Worm (Caenorhabditis elegans) whole organism, L1 larva: ENCODE data around the gene F19C7.8.

Experiments
- C04F5.9 ChIP-seq: sonication (generic microtip); optimal IDR thresholded peaks from 2 replicates; lab custom pipeline; 2016; ENCODE audit warnings: missing genetic modification characterization, missing compliant biosample characterization
- C16A3.4 ChIP-seq: fragments of 150-350 bp; optimal IDR thresholded peaks from 2 replicates; lab custom pipeline; 2014; ENCODE audit warnings: missing biosample characterization, missing genetic modification characterization
- C34B4.2 ChIP-seq: sonication (generic microtip); optimal IDR thresholded peaks from 2 replicates; lab custom pipeline; 2017; ENCODE audit warnings: mild to moderate bottlenecking, missing genetic modification characterization, missing compliant biosample characterization
- aha-1 ChIP-seq: fragments of 150-350 bp; optimal IDR thresholded peaks from 2 replicates; lab custom pipeline; 2014; ENCODE audit warnings: missing biosample characterization, missing genetic modification characterization
- aly-2 ChIP-seq: fragments of 150-350 bp; optimal IDR thresholded peaks from 2 replicates; lab custom pipeline; 2014; ENCODE audit warnings: missing biosample characterization, missing genetic modification characterization
- blmp-1 ChIP-seq: fragments of 150-350 bp; optimal IDR thresholded peaks from 2 replicates; lab custom pipeline; 2014; ENCODE audit warnings: missing biosample characterization, missing genetic modification characterization
- ceh-8 ChIP-seq: fragments of 200-800 bp; sonication (Bioruptor generic); optimal IDR thresholded peaks from 2 replicates; lab custom pipeline; 2018; ENCODE audit warnings: mild to moderate bottlenecking, missing genetic modification characterization, moderate library complexity, missing compliant biosample characterization
- ceh-82 ChIP-seq, 3 experiments: fragments of 150-350 bp in 1 of 3; sonication (generic microtip) in 2 of 3; optimal IDR thresholded peaks; 2 replicates each; lab custom pipeline; 2014 to 2017; ENCODE audit warnings: missing biosample characterization in 3 of 3, missing genetic modification characterization in 3 of 3
- ceh-88 ChIP-seq: fragments of 200-800 bp; sonication (Bioruptor generic); IDR thresholded peaks from 2 replicates; pipeline ENCODE4 v1.3.6; 2022; ENCODE audit warnings: missing genetic modification characterization, missing compliant biosample characterization
- ceh-90 ChIP-seq: sonication (generic microtip); optimal IDR thresholded peaks from 2 replicates; lab custom pipeline; 2016; ENCODE audit warnings: missing genetic modification characterization, missing compliant biosample characterization
- ces-1 ChIP-seq: fragments of 150-350 bp; optimal IDR thresholded peaks from 2 replicates; lab custom pipeline; 2014; ENCODE audit warnings: missing biosample characterization, missing genetic modification reagents, missing genetic modification characterization
- efl-1 ChIP-seq, 4 experiments: fragments of 150-350 bp; optimal IDR thresholded peaks in 3 of 4; peaks in 1 of 4; 1 replicate in 1 of 4; 2 replicates in 3 of 4; lab custom pipeline; 2014; ENCODE audit warnings: missing biosample characterization in 2 of 4, missing genetic modification characterization in 2 of 4, missing genetic modification reagents in 2 of 4
- efl-3 ChIP-seq: fragments of 200-800 bp; sonication (Bioruptor generic); optimal IDR thresholded peaks from 2 replicates; lab custom pipeline; 2018; ENCODE audit warnings: mild to moderate bottlenecking, missing genetic modification characterization, missing compliant biosample characterization
- egl-27 ChIP-seq, 2 experiments: fragments of 150-350 bp in 1 of 2; sonication (generic microtip); optimal IDR thresholded peaks; 3 replicates each; lab custom pipeline; 2017 to 2018; ENCODE audit warnings: missing biosample characterization in 2 of 2, missing genetic modification characterization in 2 of 2, missing genetic modification reagents in 2 of 2
- elt-2 ChIP-seq: sonication (generic microtip); optimal IDR thresholded peaks from 2 replicates; lab custom pipeline; 2016; ENCODE audit warnings: missing genetic modification characterization, mild to moderate bottlenecking, inconsistent platforms, missing compliant biosample characterization, missing genetic modification reagents
- elt-3 ChIP-seq, 6 experiments: fragments of 150-350 bp in 1 of 6; sonication (generic microtip); optimal IDR thresholded peaks; 2 replicates each; lab custom pipeline; 2017 to 2018; ENCODE audit warnings: missing biosample characterization in 6 of 6, missing genetic modification characterization in 6 of 6, inconsistent platforms in 1 of 6
- ets-5 ChIP-seq: fragments of 200-800 bp; sonication (Bioruptor generic); IDR thresholded peaks from 2 replicates; pipeline ENCODE4 v1.3.6; 2022; ENCODE audit warnings: missing genetic modification characterization, missing compliant biosample characterization
- fkh-4 ChIP-seq: sonication (generic microtip); optimal IDR thresholded peaks from 2 replicates; lab custom pipeline; 2016; ENCODE audit warnings: missing compliant biosample characterization, missing genetic modification characterization, borderline replicate concordance
- fkh-8 ChIP-seq: sonication (generic microtip); optimal IDR thresholded peaks from 2 replicates; lab custom pipeline; 2016; ENCODE audit warnings: mild to moderate bottlenecking, missing genetic modification characterization, missing compliant biosample characterization
- hlh-17 ChIP-seq: fragments of 200-800 bp; sonication (Bioruptor generic); optimal IDR thresholded peaks from 2 replicates; lab custom pipeline; 2018; ENCODE audit warnings: missing genetic modification characterization, mild to moderate bottlenecking, missing compliant biosample characterization, moderate library complexity, borderline replicate concordance
- hlh-4 ChIP-seq: sonication (generic microtip); optimal IDR thresholded peaks from 2 replicates; lab custom pipeline; 2016; ENCODE audit warnings: mild to moderate bottlenecking, missing genetic modification characterization, missing compliant biosample characterization
- hpl-2 ChIP-seq: fragments of 150-350 bp; optimal IDR thresholded peaks from 2 replicates; lab custom pipeline; 2014; ENCODE audit warnings: missing biosample characterization, missing genetic modification reagents, missing genetic modification characterization
- irx-1 ChIP-seq: sonication (generic microtip); optimal IDR thresholded peaks from 2 replicates; lab custom pipeline; 2016; ENCODE audit warnings: missing genetic modification characterization, missing compliant biosample characterization
- isw-1 ChIP-seq: fragments of 200-800 bp; sonication (Bioruptor generic); IDR thresholded peaks from 2 replicates; pipeline ENCODE4 v1.3.6; 2022; ENCODE audit warnings: missing genetic modification characterization, missing compliant biosample characterization
- lin-35 ChIP-seq, 2 experiments: fragments of 150-350 bp; optimal IDR thresholded peaks; 2 replicates each; lab custom pipeline; 2014; ENCODE audit warnings: missing biosample characterization in 2 of 2, missing genetic modification characterization in 2 of 2, missing genetic modification reagents in 2 of 2
- lin-39 ChIP-seq: fragments of 150-350 bp; optimal IDR thresholded peaks from 2 replicates; lab custom pipeline; 2014; ENCODE audit warnings: missing biosample characterization, missing genetic modification reagents, missing genetic modification characterization
- lsy-2 ChIP-seq, 2 experiments: fragments of 150-350 bp; optimal IDR thresholded peaks; 2 replicates each; lab custom pipeline; 2014; ENCODE audit warnings: missing biosample characterization in 2 of 2, missing genetic modification characterization in 2 of 2
- mab-9 ChIP-seq: fragments of 200-800 bp; sonication (Bioruptor generic); IDR thresholded peaks from 2 replicates; pipeline ENCODE4 v1.3.6; 2022; ENCODE audit warnings: missing genetic modification reagents, missing genetic modification characterization, missing compliant biosample characterization
- mdl-1 ChIP-seq, 2 experiments: fragments of 150-350 bp; optimal IDR thresholded peaks; 2 replicates each; lab custom pipeline; 2014 to 2017; ENCODE audit warnings: missing biosample characterization in 2 of 2, missing genetic modification characterization in 2 of 2, inconsistent platforms in 1 of 2
- mef-2 ChIP-seq: fragments of 150-350 bp; optimal IDR thresholded peaks from 2 replicates; lab custom pipeline; 2014; ENCODE audit warnings: missing biosample characterization, missing genetic modification characterization
- mep-1 ChIP-seq: fragments of 150-350 bp; optimal IDR thresholded peaks from 2 replicates; lab custom pipeline; 2014; ENCODE audit warnings: missing biosample characterization, missing genetic modification characterization
- nhr-11 ChIP-seq: fragments of 150-350 bp; optimal IDR thresholded peaks from 2 replicates; lab custom pipeline; 2014; ENCODE audit warnings: missing biosample characterization, missing genetic modification characterization
- nhr-237 ChIP-seq: fragments of 150-350 bp; optimal IDR thresholded peaks from 2 replicates; lab custom pipeline; 2014; ENCODE audit warnings: missing biosample characterization, missing genetic modification characterization
- nhr-47 ChIP-seq: sonication (generic microtip); optimal IDR thresholded peaks from 2 replicates; lab custom pipeline; 2016; ENCODE audit warnings: mild to moderate bottlenecking, missing genetic modification characterization, moderate library complexity, missing compliant biosample characterization
- nhr-71 ChIP-seq: sonication (generic microtip); optimal IDR thresholded peaks from 2 replicates; lab custom pipeline; 2016; ENCODE audit warnings: mild to moderate bottlenecking, missing genetic modification characterization, moderate library complexity, missing compliant biosample characterization
- nhr-76 ChIP-seq: sonication (generic microtip); optimal IDR thresholded peaks from 2 replicates; lab custom pipeline; 2017; ENCODE audit warnings: missing biosample characterization, missing genetic modification characterization
- nhr-84 ChIP-seq: sonication (generic microtip); optimal IDR thresholded peaks from 2 replicates; lab custom pipeline; 2017; ENCODE audit warnings: missing biosample characterization, missing genetic modification characterization
- nhr-85 ChIP-seq: sonication (generic microtip); peaks from one replicate; lab custom pipeline; 2016; ENCODE audit warnings: missing genetic modification characterization, inconsistent platforms, missing compliant biosample characterization
- nhr-90 ChIP-seq: sonication (generic microtip); optimal IDR thresholded peaks from 2 replicates; lab custom pipeline; 2016; ENCODE audit warnings: mild to moderate bottlenecking, missing genetic modification characterization, missing compliant biosample characterization; ENCODE audit not compliant: poor library complexity
- pax-3 ChIP-seq: fragments of 200-800 bp; sonication (Bioruptor generic); optimal IDR thresholded peaks from 2 replicates; lab custom pipeline; 2018; ENCODE audit warnings: mild to moderate bottlenecking, missing genetic modification characterization, moderate library complexity, missing compliant biosample characterization
- skn-1 ChIP-seq: fragments of 150-350 bp; optimal IDR thresholded peaks from 2 replicates; lab custom pipeline; 2014; ENCODE audit warnings: missing biosample characterization, missing genetic modification characterization
- sox-4 ChIP-seq: sonication (generic microtip); optimal IDR thresholded peaks from 2 replicates; lab custom pipeline; 2016; ENCODE audit warnings: missing genetic modification characterization, missing compliant biosample characterization
- sptf-1 ChIP-seq: fragments of 150-350 bp; optimal IDR thresholded peaks from 2 replicates; lab custom pipeline; 2014; ENCODE audit warnings: missing biosample characterization, missing genetic modification characterization
- sup-37 ChIP-seq: fragments of 200-800 bp; sonication (Bioruptor generic); optimal IDR thresholded peaks from 2 replicates; lab custom pipeline; 2018; ENCODE audit warnings: mild to moderate bottlenecking, missing genetic modification characterization, missing compliant biosample characterization
- swsn-7 ChIP-seq: sonication (generic microtip); optimal IDR thresholded peaks from 2 replicates; lab custom pipeline; 2016; ENCODE audit warnings: missing genetic modification characterization, missing compliant biosample characterization
- tbx-2 ChIP-seq: sonication (generic microtip); optimal IDR thresholded peaks from 2 replicates; lab custom pipeline; 2016; ENCODE audit warnings: missing genetic modification characterization, missing compliant biosample characterization
- unc-130 ChIP-seq: fragments of 150-350 bp; optimal IDR thresholded peaks from 2 replicates; lab custom pipeline; 2017; ENCODE audit warnings: missing biosample characterization, missing genetic modification characterization, inconsistent platforms
- zag-1 ChIP-seq: fragments of 150-350 bp; optimal IDR thresholded peaks from 2 replicates; lab custom pipeline; 2014; ENCODE audit warnings: missing biosample characterization, missing genetic modification characterization
- zip-4 ChIP-seq: fragments of 200-800 bp; sonication (Bioruptor generic); optimal IDR thresholded peaks from 2 replicates; lab custom pipeline; 2018; ENCODE audit warnings: mild to moderate bottlenecking, missing genetic modification characterization, moderate library complexity, missing compliant biosample characterization
- ztf-11 ChIP-seq, 2 experiments: sonication (generic microtip); optimal IDR thresholded peaks; 2 replicates each; lab custom pipeline; 2016 to 2017; ENCODE audit warnings: missing genetic modification characterization in 2 of 2, missing biosample characterization in 1 of 2, missing compliant biosample characterization in 1 of 2

Gene F19C7.8

ce11 chrIV:4660151-4661041 is 22.5 kb upstream of the F19C7.8 start, which contains the start of the genes F29B9.11 and jmjd-1.2:
F29B9.11 (minus strand) TSS chrIV:4660201.
jmjd-1.2 (plus strand) TSS chrIV:4660991.
- TF ChIP-seq ces-1 (GFP tag; lab: Kevin White, UChicago) (no peak), lsy-2 (tag; optimal IDR thresholded peaks at IDR 0.05; lab: Kevin White, UChicago) (peak; percentile 93), elt-2 (tag; lab: Kevin White, UChicago) (peak; percentile 82), C04F5.9 (tag; lab: Kevin White, UChicago) (peak; percentile 79), mef-2 (tag; lab: Kevin White, UChicago) (no peak), lin-35 (GFP tag; optimal IDR thresholded peaks at IDR 0.05; lab: Kevin White, UChicago) (peak; percentile 80 to 87), nhr-237 (peak; percentile 80), aha-1 (tag; lab: Kevin White, UChicago) (peak; percentile 89), fkh-4 (peak; percentile 81), C16A3.4 (tag; lab: Kevin White, UChicago) (peak; percentile 80), nhr-90 (tag; lab: Kevin White, UChicago) (peak; percentile 97), unc-130 (tag; lab: Kevin White, UChicago) (peak; percentile 94), hlh-17 (no peak), egl-27 (tag; optimal IDR thresholded peaks at IDR 0.05; lab: Kevin White, UChicago) (peak in 1 of 2 experiments; percentile 15), sox-4 (tag; lab: Kevin White, UChicago) (peak; percentile 89), tbx-2 (peak; percentile 98), sptf-1 (no peak), pax-3 (peak; percentile 98), swsn-7 (tag; lab: Kevin White, UChicago) (peak; percentile 94), sup-37 (GFP tag; lab: Kevin White, UChicago) (peak; percentile 68), isw-1 (GFP tag; lab: Robert Waterston, UW) (peak; percentile 93), fkh-8 (peak; percentile 99), zag-1 (peak; percentile 49), hpl-2 (GFP tag; lab: Kevin White, UChicago) (peak; percentile 86), ceh-82 (tag; optimal IDR thresholded peaks at IDR 0.05; lab: Kevin White, UChicago) (peak; percentile 64 to 90 (median 82)), nhr-84 (tag; lab: Kevin White, UChicago) (peak; percentile 27), mdl-1 (tag; optimal IDR thresholded peaks at IDR 0.05; lab: Kevin White, UChicago) (peak in 1 of 2 experiments; percentile 72), ets-5 (GFP tag; lab: Robert Waterston, UW) (no peak), ztf-11 (tag; optimal IDR thresholded peaks at IDR 0.05; lab: Kevin White, UChicago) (peak in 1 of 2 experiments; percentile 91), hlh-4 (tag; lab: Kevin White, UChicago) (no peak), efl-1 (optimal IDR thresholded peaks at IDR 0.05; lab: Kevin White, UChicago) (peak; percentile 87 to 91), efl-1 (GFP tag; optimal IDR thresholded peaks at IDR 0.05 in 1 of 2; lab: Kevin White, UChicago) (peak; percentile 68 to 97), ceh-8 (peak; percentile 42), nhr-85 (tag; lab: Kevin White, UChicago) (peak; percentile 98), lin-39 (peak; percentile 73), ceh-90 (tag; lab: Kevin White, UChicago) (peak; percentile 78), nhr-76 (tag; lab: Kevin White, UChicago) (no peak), efl-3 (peak; percentile 15), nhr-71 (tag; lab: Kevin White, UChicago) (peak; percentile 98), mab-9 (peak; percentile 78), irx-1 (tag; lab: Kevin White, UChicago) (peak; percentile 82), skn-1 (peak; percentile 79), zip-4 (GFP tag; lab: Kevin White, UChicago) (peak; percentile 53), ceh-88 (GFP tag; lab: Robert Waterston, UW) (peak; percentile 88), elt-3 (tag; optimal IDR thresholded peaks at IDR 0.05; lab: Kevin White, UChicago) (peak in 2 of 6 experiments; percentile 31 to 51), blmp-1 (tag; lab: Kevin White, UChicago) (peak; percentile 60), aly-2 (tag; lab: Kevin White, UChicago) (peak; percentile 76), C34B4.2 (tag; lab: Kevin White, UChicago) (no peak), nhr-47 (tag; lab: Kevin White, UChicago) (peak; percentile 96), nhr-11 (tag; lab: Kevin White, UChicago) (peak; percentile 80), mep-1 (peak; percentile 62)
